Worm (Caenorhabditis elegans) whole organism, L4 larva: ENCODE results near the gene clec-219.
A peak's percentile ranks its signal among the peaks of the same experiment; 100 is the strongest.

Source experiments
- D1046.2 ChIP-seq: fragments of 200-800 bp; sonication (Bioruptor generic); IDR thresholded peaks from 2 replicates; pipeline ENCODE4 v1.3.6; 2022; ENCODE audit warnings: missing genetic modification characterization, missing compliant biosample characterization
- aly-2 ChIP-seq: sonication (generic microtip); optimal IDR thresholded peaks from 2 replicates; lab custom pipeline; 2018; ENCODE audit warnings: missing biosample characterization, missing genetic modification characterization
- ama-1 ChIP-seq: fragments of 150-350 bp; optimal IDR thresholded peaks from 2 replicates; lab custom pipeline; 2014; ENCODE audit warnings: inconsistent platforms, mixed read lengths
- ceh-62 ChIP-seq: sonication (generic microtip); optimal IDR thresholded peaks from 2 replicates; lab custom pipeline; 2017; ENCODE audit warnings: missing biosample characterization, missing genetic modification characterization
- egl-27 ChIP-seq: sonication (generic microtip); optimal IDR thresholded peaks from 3 replicates; lab custom pipeline; 2017; ENCODE audit warnings: missing biosample characterization, missing genetic modification reagents, missing genetic modification characterization
- nhr-10 ChIP-seq: fragments of 150-350 bp; optimal IDR thresholded peaks from 2 replicates; lab custom pipeline; 2014; ENCODE audit warnings: missing biosample characterization, missing genetic modification characterization
- pha-4 ChIP-seq, 2 experiments: fragments of 150-350 bp in 1 of 2; fragments of 200-800 bp in 1 of 2; sonication (Bioruptor generic) in 1 of 2; IDR thresholded peaks in 1 of 2; optimal IDR thresholded peaks in 1 of 2; 2 replicates each; pipeline versions ENCODE4 v1.3.6 to Lab custom; 2014 to 2022; ENCODE audit warnings: missing genetic modification characterization in 2 of 2, missing genetic modification reagents in 2 of 2, missing biosample characterization in 1 of 2, missing compliant biosample characterization in 1 of 2
- pqm-1 ChIP-seq: sonication (generic microtip); optimal IDR thresholded peaks from 2 replicates; lab custom pipeline; 2017; ENCODE audit warnings: missing biosample characterization, missing genetic modification characterization
- sdz-12 ChIP-seq: fragments of 200-800 bp; sonication (Bioruptor generic); optimal IDR thresholded peaks from 2 replicates; lab custom pipeline; 2018; ENCODE audit warnings: mild to moderate bottlenecking, missing genetic modification characterization, missing compliant biosample characterization
- unc-39 ChIP-seq: sonication (generic microtip); optimal IDR thresholded peaks from 2 replicates; lab custom pipeline; 2017; ENCODE audit warnings: missing biosample characterization, missing genetic modification characterization
- ztf-11 ChIP-seq: fragments of 150-350 bp; optimal IDR thresholded peaks from 2 replicates; lab custom pipeline; 2014; ENCODE audit warnings: missing biosample characterization, missing genetic modification characterization

DNA sequence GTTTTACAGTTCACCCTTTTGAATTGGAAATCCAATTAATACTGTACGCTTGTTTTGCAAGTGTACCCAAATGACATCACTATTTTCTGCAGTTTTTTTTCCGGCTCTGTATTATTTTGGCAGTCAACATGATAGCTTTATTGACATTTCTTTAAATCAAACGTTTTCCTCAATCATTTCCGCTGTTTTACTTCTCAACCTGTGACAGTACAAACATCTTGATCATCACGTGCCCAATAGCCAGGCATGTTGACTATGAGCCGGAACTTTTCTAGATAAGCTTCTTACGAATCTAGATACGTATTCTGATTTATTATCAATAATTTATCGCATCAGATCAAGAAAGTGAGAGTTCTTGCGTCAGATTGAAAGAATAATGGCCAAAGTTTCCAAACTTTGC is 48.4 kb upstream of the clec-219 start:
- TF ChIP-seq egl-27 (tag; lab: Kevin White, UChicago) = no peak
- TF ChIP-seq ceh-62 (tag; lab: Kevin White, UChicago) = no peak
- no peak for TF ChIP-seq aly-2 (tag; lab: Kevin White, UChicago)
- TF ChIP-seq pqm-1 (tag; lab: Kevin White, UChicago) = no peak
- TF ChIP-seq D1046.2 = no peak
- TF ChIP-seq nhr-10 (tag; lab: Kevin White, UChicago) = no peak
- TF ChIP-seq unc-39 = no peak
- TF ChIP-seq sdz-12 (GFP tag; lab: Kevin White, UChicago) = no peak
- peak; percentile 29; the same call in 1 of the 2 replicates for TF ChIP-seq pha-4 (GFP tag; IDR thresholded peaks at IDR 0.05; lab: Robert Waterston, UW)
- no peak for TF ChIP-seq pha-4 (tag; optimal IDR thresholded peaks at IDR 0.05; lab: Kevin White, UChicago)
- TF ChIP-seq ztf-11 (tag; lab: Kevin White, UChicago) = no peak
- no peak for TF ChIP-seq ama-1 (lab: Kevin White, UChicago)
